Worm (Caenorhabditis elegans): ENCODE measurements around the gene W02G9.4.

ce11 chrV:2664525-2665053 lies 2.1 kb upstream of the W02G9.4 start, which contains the start of gene ndx-2:
- TF ChIP-seq mec-3 (tag; optimal IDR thresholded peaks at IDR 0.05; ENCODE audit: borderline replicate concordance) (no peak), rnt-1 (tag; optimal IDR thresholded peaks at IDR 0.05) (no peak), pag-3 (tag; optimal IDR thresholded peaks at IDR 0.05; ENCODE audit: borderline replicate concordance) (no peak), ama-1 (optimal IDR thresholded peaks at IDR 0.05) (no peak), sox-4 (tag; optimal IDR thresholded peaks at IDR 0.05) (no peak), tbx-2 (tag; optimal IDR thresholded peaks at IDR 0.05) (no peak), nhr-11 (tag; optimal IDR thresholded peaks at IDR 0.05) (no peak), T23F11.4 (GFP tag; optimal IDR thresholded peaks at IDR 0.05) (no peak), pqm-1 (tag; optimal IDR thresholded peaks at IDR 0.05) (no peak), elt-2 (tag; optimal IDR thresholded peaks at IDR 0.05) (no peak), C08G9.2 (tag; optimal IDR thresholded peaks at IDR 0.05) (no peak), unc-55 (GFP tag; optimal IDR thresholded peaks at IDR 0.05) (no peak)
